Worm (Caenorhabditis elegans) whole organism, L3 larva: ENCODE results near the gene del-7.

Experiments
- R02D3.7 ChIP-seq: fragments of 150-350 bp; optimal IDR thresholded peaks from 2 replicates; lab custom pipeline; 2014; ENCODE audit warnings: missing biosample characterization, missing genetic modification characterization
- ZK546.5 ChIP-seq: sonication (generic microtip); optimal IDR thresholded peaks from 2 replicates; lab custom pipeline; 2017; ENCODE audit warnings: missing biosample characterization, missing genetic modification characterization
- ama-1 ChIP-seq: fragments of 150-350 bp; optimal IDR thresholded peaks from 2 replicates; lab custom pipeline; 2018
- ceh-16 ChIP-seq: sonication (generic microtip); optimal IDR thresholded peaks from 2 replicates; lab custom pipeline; 2017; ENCODE audit warnings: missing biosample characterization, missing genetic modification characterization
- ceh-28 ChIP-seq: fragments of 150-350 bp; optimal IDR thresholded peaks from 2 replicates; lab custom pipeline; 2014; ENCODE audit warnings: missing biosample characterization, missing genetic modification reagents, missing genetic modification characterization
- ceh-9 ChIP-seq: sonication (generic microtip); optimal IDR thresholded peaks from 2 replicates; lab custom pipeline; 2018; ENCODE audit warnings: missing biosample characterization, missing genetic modification characterization
- egl-27 ChIP-seq: sonication (generic microtip); optimal IDR thresholded peaks from 4 replicates; lab custom pipeline; 2017; ENCODE audit warnings: missing biosample characterization, missing genetic modification reagents, missing genetic modification characterization
- elt-1 ChIP-seq: fragments of 150-350 bp; optimal IDR thresholded peaks from 2 replicates; lab custom pipeline; 2014; ENCODE audit warnings: missing biosample characterization, missing genetic modification characterization
- elt-2 ChIP-seq: sonication (generic microtip); optimal IDR thresholded peaks from 2 replicates; lab custom pipeline; 2016; ENCODE audit warnings: missing genetic modification reagents, mild to moderate bottlenecking, missing genetic modification characterization, missing compliant biosample characterization
- fkh-10 ChIP-seq: sonication (generic microtip); optimal IDR thresholded peaks from 2 replicates; lab custom pipeline; 2017; ENCODE audit warnings: missing biosample characterization, missing genetic modification reagents, missing genetic modification characterization
- fkh-2 ChIP-seq: fragments of 150-350 bp; optimal IDR thresholded peaks from 2 replicates; lab custom pipeline; 2014; ENCODE audit warnings: missing biosample characterization, missing genetic modification reagents, missing genetic modification characterization
- fos-1 ChIP-seq: fragments of 150-350 bp; optimal IDR thresholded peaks from 2 replicates; lab custom pipeline; 2014; ENCODE audit warnings: missing biosample characterization, missing genetic modification characterization
- nfya-1 ChIP-seq: sonication (generic microtip); optimal IDR thresholded peaks from 2 replicates; lab custom pipeline; 2017; ENCODE audit warnings: missing genetic modification characterization, mild to moderate bottlenecking, missing compliant biosample characterization, antibody characterized with exemption, moderate library complexity; ENCODE audit not compliant: insufficient read depth
- nhr-11 ChIP-seq: fragments of 150-350 bp; optimal IDR thresholded peaks from 2 replicates; lab custom pipeline; 2014; ENCODE audit warnings: missing biosample characterization, missing genetic modification characterization
- nhr-23 ChIP-seq: fragments of 150-350 bp; optimal IDR thresholded peaks from 2 replicates; lab custom pipeline; 2014; ENCODE audit warnings: missing biosample characterization, missing genetic modification reagents, missing genetic modification characterization
- nhr-237 ChIP-seq: fragments of 150-350 bp; optimal IDR thresholded peaks from 2 replicates; lab custom pipeline; 2014; ENCODE audit warnings: missing biosample characterization, missing genetic modification characterization
- nhr-77 ChIP-seq: fragments of 150-350 bp; optimal IDR thresholded peaks from 2 replicates; lab custom pipeline; 2014; ENCODE audit warnings: missing biosample characterization, missing genetic modification characterization
- pha-4 ChIP-seq: fragments of 150-350 bp; optimal IDR thresholded peaks from 2 replicates; lab custom pipeline; 2014; ENCODE audit warnings: missing biosample characterization, missing genetic modification reagents, missing genetic modification characterization
- sea-2 ChIP-seq: fragments of 150-350 bp; sonication (generic microtip); optimal IDR thresholded peaks from 4 replicates; lab custom pipeline; 2014; ENCODE audit warnings: missing biosample characterization, missing genetic modification reagents, missing genetic modification characterization
- skn-1 ChIP-seq: fragments of 150-350 bp; optimal IDR thresholded peaks from 2 replicates; lab custom pipeline; 2014; ENCODE audit warnings: missing biosample characterization, missing genetic modification characterization
- snpc-4 ChIP-seq: fragments of 150-350 bp; optimal IDR thresholded peaks from 2 replicates; lab custom pipeline; 2014; ENCODE audit warnings: missing biosample characterization, missing genetic modification characterization
- tbx-2 ChIP-seq: sonication (generic microtip); optimal IDR thresholded peaks from 2 replicates; lab custom pipeline; 2016; ENCODE audit warnings: mild to moderate bottlenecking, missing genetic modification characterization, missing compliant biosample characterization
- zag-1 ChIP-seq: fragments of 150-350 bp; optimal IDR thresholded peaks from 2 replicates; lab custom pipeline; 2014; ENCODE audit warnings: missing biosample characterization, missing genetic modification characterization
- ztf-4 ChIP-seq: fragments of 150-350 bp; optimal IDR thresholded peaks from 2 replicates; lab custom pipeline; 2014; ENCODE audit warnings: missing biosample characterization, missing genetic modification characterization

Gene del-7

ce11 chrIV:7803250-7803649 is 43.0 kb downstream of the del-7 start, which contains the start of gene C33H5.16:
Gene C33H5.16, minus strand, starts transcription at chrIV:7803350.
- TF ChIP-seq fos-1 (tag; lab: Kevin White, UChicago) (no peak), skn-1 (tag; lab: Kevin White, UChicago) (no peak), ceh-9 (tag; lab: Kevin White, UChicago) (no peak), nhr-77 (tag; lab: Kevin White, UChicago) (no peak), R02D3.7 (tag; lab: Kevin White, UChicago) (no peak), nhr-23 (tag; lab: Kevin White, UChicago) (no peak), nhr-237 (tag; lab: Kevin White, UChicago) (no peak), snpc-4 (no peak), ZK546.5 (tag; lab: Kevin White, UChicago) (no peak), zag-1 (tag; lab: Kevin White, UChicago) (no peak), pha-4 (tag; lab: Kevin White, UChicago) (no peak), elt-2 (no peak)

ce11 chrIV:7804740-7805139 is 44.5 kb downstream of the del-7 start, which contains the start of gene C33H5.2:
Gene C33H5.2, plus strand, starts transcription at chrIV:7805040.
- TF ChIP-seq ama-1 (lab: Kevin White, UChicago) (no peak), zag-1 (tag; lab: Kevin White, UChicago) (no peak), nhr-237 (tag; lab: Kevin White, UChicago) (no peak), ztf-4 (tag; lab: Kevin White, UChicago) (no peak), fkh-10 (no peak), sea-2 (GFP tag; lab: Kevin White, UChicago) (no peak), egl-27 (tag; lab: Kevin White, UChicago) (no peak), nhr-11 (no peak), fkh-2 (no peak), nfya-1 (tag; lab: Kevin White, UChicago) (no peak), fos-1 (tag; lab: Kevin White, UChicago) (no peak), ceh-28 (tag; lab: Kevin White, UChicago) (no peak)
- TF ChIP-seq, all 47 proteins: peak for 0

- TF ChIP-seq elt-1 (tag; lab: Kevin White, UChicago) (peak; percentile 83), ceh-16 (no peak), tbx-2 (tag; lab: Kevin White, UChicago) (no peak), snpc-4 (no peak)
Observed at ce11 chrIV:7808583-7808982, 48.4 kb downstream of the del-7 start, which contains the start of gene C33H5.1. Gene C33H5.1, plus strand, starts transcription at chrIV:7808912.
